Worm (Caenorhabditis elegans) whole organism, L4/young adult: ENCODE results near the gene sre-20.

Experiments
- W03F9.2 ChIP-seq: fragments of 150-350 bp; optimal IDR thresholded peaks from 2 replicates; lab custom pipeline; 2014; ENCODE audit warnings: missing biosample characterization, missing genetic modification characterization
- dao-5 ChIP-seq: sonication (generic microtip); optimal IDR thresholded peaks from 2 replicates; lab custom pipeline; 2016; ENCODE audit warnings: missing genotype, missing genetic modification characterization, moderate library complexity, missing compliant biosample characterization
- him-1 ChIP-seq: sonication (generic microtip); optimal IDR thresholded peaks from 2 replicates; lab custom pipeline; 2016; ENCODE audit warnings: missing genotype, missing genetic modification reagents, missing genetic modification characterization, missing compliant biosample characterization

sre-20 gene

ce11 chrV:12773222-12773621 is 11.5 kb downstream of the sre-20 start, which contains the start of gene ZC455.1:
Gene ZC455.1 (plus strand): TSS chrV:12773522.
- no peak for TF ChIP-seq him-1 (tag; lab: Kevin White, UChicago)
- TF ChIP-seq dao-5 (tag; lab: Kevin White, UChicago): no peak
- TF ChIP-seq W03F9.2 (tag; lab: Kevin White, UChicago): no peak

DNA sequence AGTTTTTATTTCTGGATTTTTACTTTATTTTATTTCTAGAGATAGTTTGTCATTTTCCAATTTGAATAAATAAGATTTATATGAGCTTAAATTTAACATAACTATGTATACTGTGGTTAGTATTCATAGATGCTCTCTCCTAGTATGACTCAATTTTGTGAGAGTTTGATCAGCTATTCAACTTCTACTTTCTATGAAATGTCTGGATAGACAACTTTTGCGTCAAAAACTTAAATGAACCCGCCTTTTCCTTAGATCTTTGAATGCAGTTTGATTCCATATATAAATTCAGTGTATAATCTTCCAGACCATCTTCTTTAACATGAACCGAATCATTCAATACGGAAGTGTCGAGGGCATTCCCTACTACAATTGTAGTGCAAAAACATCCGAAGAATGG is 15.8 kb downstream of the sre-20 start, which contains the start of gene srt-43:
srt-43 (plus strand) TSS at position 301 of the 400 bp plus-strand sequence.
- no peak for TF ChIP-seq him-1 (tag; lab: Kevin White, UChicago)
- TF ChIP-seq dao-5 (tag; lab: Kevin White, UChicago): no peak
- no peak for TF ChIP-seq W03F9.2 (tag; lab: Kevin White, UChicago)

ce11 chrV:12763291-12763995 is 21.3 kb downstream of the sre-20 start, which contains the start of the genes abcf-1 and scc-3:
Gene abcf-1 (minus strand): TSS chrV:12763375.
Gene scc-3 (plus strand): TSS chrV:12763945.
- TF ChIP-seq W03F9.2 (tag; lab: Kevin White, UChicago) (peak; percentile 11), him-1 (tag; lab: Kevin White, UChicago) (no peak)

DNA sequence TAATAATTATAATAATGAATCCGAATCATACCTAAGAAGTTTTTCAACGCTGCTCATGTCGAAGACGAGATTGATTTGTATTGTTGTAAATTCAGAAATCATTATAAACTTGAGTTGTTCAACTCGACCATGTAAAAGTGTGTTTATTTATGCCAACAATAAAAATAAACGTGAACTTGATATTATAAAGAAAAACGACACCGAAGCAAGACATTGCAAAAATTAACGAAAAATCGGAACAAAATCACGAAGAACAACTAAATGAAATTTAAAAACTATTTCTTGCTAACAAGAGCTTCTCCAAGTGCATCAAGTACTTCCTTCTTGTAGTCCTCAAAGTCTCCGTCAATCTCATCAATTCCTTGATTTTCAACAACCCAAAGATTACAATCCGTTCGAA is 23.8 kb downstream of the sre-20 start, which contains the start of gene F18E2.15:
F18E2.15 (minus strand) TSS at position 101 of the 400 bp plus-strand sequence.
- TF ChIP-seq W03F9.2 (tag; lab: Kevin White, UChicago) (no peak), dao-5 (tag; lab: Kevin White, UChicago) (no peak), him-1 (tag; lab: Kevin White, UChicago) (no peak)

DNA sequence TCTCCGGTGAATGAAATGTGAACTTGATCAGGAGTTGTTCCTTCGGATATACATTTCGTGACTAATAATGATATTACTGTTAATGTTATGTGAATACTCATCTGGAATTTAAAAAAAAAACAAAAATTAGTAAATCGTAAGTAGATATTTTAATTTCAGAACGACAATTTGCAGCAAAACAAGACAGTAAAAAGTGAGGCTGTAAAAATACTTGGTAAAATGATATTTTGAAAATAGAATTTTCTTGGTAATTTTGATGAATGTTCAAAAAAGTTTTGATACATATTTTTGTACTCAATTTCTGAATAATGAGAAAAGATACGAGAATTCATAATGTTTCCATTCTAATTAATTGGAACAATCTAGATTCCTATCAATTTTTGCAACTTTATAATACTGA is 25.1 kb downstream of the sre-20 start, which contains the start of gene papl-1:
papl-1 (minus strand) TSS at position 101 of the 400 bp plus-strand sequence.
- TF ChIP-seq dao-5 (tag; lab: Kevin White, UChicago) (no peak), W03F9.2 (tag; lab: Kevin White, UChicago) (no peak), him-1 (tag; lab: Kevin White, UChicago) (no peak)

DNA sequence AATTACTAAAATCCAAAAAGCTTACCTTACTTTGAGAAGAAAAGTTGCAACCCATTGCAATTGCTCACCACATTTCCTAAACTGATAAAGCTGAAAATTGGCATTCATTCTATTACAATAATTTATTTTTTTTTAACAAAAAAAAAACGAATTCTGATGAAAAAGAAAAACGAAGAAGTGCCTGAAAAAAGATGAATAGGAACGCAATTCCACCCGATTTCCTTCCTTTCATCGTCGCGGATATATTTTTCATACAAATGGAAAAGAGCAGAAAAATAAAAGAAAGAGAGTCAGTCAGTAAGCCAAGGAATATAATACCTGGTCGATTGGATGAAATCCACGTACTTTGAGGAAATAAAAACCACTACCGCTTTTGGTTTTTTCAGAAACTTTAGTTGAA is 29.9 kb downstream of the sre-20 start, which contains the start of gene gpa-13:
gpa-13 (minus strand) TSS at position 101 of the 400 bp plus-strand sequence.
- no peak for TF ChIP-seq him-1 (tag; lab: Kevin White, UChicago)
- TF ChIP-seq dao-5 (tag; lab: Kevin White, UChicago): no peak
- TF ChIP-seq W03F9.2 (tag; lab: Kevin White, UChicago): no peak

DNA sequence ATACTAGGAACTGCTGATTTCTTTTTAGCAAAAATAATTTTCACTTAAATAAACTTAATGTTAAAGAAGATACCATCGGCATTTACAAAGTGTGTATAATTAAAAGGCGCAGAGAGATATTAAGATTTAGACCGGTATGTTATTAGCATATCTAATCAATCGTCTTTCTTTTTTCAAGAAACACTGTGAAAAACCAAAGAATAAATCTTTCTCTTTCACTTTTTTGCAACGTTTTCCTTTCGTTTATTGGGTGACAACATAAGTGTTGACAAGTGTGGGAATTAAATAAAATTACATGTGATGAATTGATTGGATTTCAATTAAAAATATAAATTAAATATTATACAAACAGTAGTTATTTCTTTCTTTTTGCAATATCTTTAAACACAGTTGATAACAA is 32.4 kb downstream of the sre-20 start, which contains the start of gene C15C8.8:
C15C8.8 (minus strand) TSS at position 101 of the 400 bp plus-strand sequence.
- TF ChIP-seq him-1 (tag; lab: Kevin White, UChicago) (no peak), dao-5 (tag; lab: Kevin White, UChicago) (no peak), W03F9.2 (tag; lab: Kevin White, UChicago) (no peak)

- TF ChIP-seq him-1 (tag; lab: Kevin White, UChicago) (no peak), W03F9.2 (tag; lab: Kevin White, UChicago) (no peak), dao-5 (tag; lab: Kevin White, UChicago) (no peak)
Measured at ce11 chrV:12751495-12752050, 33.2 kb downstream of the sre-20 start, which contains the start of gene C15C8.6. Gene C15C8.6 (minus strand): TSS chrV:12751545.

- no peak for TF ChIP-seq him-1 (tag; lab: Kevin White, UChicago)
Measured at ce11 chrV:12749558-12749957, 35.2 kb downstream of the sre-20 start.

DNA sequence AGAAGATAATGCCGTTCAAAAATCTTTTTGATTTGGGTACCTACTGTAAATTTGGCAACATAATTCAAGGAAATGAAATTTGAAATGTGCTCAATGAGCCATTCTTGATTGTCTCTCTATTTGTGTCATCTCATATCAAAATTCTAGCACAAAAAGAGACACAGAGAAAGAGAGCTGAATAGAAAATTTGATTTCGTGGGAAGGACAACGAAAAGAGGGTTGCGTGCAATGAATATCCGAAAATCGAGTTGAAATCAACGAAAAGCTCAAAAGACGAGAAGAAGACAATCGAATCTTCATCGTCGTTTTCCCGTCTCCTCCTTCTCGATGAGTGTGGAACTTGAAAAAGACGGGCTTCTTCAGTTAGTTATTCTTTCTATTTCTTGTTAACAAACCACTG is 36.9 kb downstream of the sre-20 start, which contains the start of gene C15C8.5:
C15C8.5 (plus strand) TSS at position 152 of the 400 bp plus-strand sequence.
- TF ChIP-seq W03F9.2 (tag; lab: Kevin White, UChicago) (no peak), dao-5 (tag; lab: Kevin White, UChicago) (no peak), him-1 (tag; lab: Kevin White, UChicago) (no peak)

DNA sequence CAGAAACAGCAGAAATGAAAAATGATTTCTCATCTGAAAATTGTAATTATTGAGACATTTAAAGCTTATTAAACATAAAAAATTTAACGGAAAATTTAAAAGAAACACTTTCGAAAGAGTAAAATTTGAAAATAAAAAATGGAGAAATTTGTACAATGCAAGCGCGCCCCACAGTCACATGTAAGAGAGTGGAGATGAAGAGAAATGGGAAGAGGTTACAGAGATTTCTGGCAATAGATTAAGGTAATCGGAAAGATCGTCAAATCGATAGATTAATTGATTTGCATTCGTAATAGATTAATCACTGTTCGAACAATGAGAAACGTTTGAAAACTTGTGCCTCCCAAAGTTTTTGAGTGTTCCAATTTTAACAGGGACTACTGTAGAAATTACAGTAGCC is 37.3 kb downstream of the sre-20 start, which contains the start of gene C15C8.4:
C15C8.4 (minus strand) TSS at position 33 of the 400 bp plus-strand sequence.
- no peak for TF ChIP-seq W03F9.2 (tag; lab: Kevin White, UChicago)
- TF ChIP-seq dao-5 (tag; lab: Kevin White, UChicago): no peak
- TF ChIP-seq him-1 (tag; lab: Kevin White, UChicago): no peak

- no peak for TF ChIP-seq dao-5 (tag; lab: Kevin White, UChicago)
- TF ChIP-seq W03F9.2 (tag; lab: Kevin White, UChicago): no peak
- TF ChIP-seq him-1 (tag; lab: Kevin White, UChicago): no peak
Measured at ce11 chrV:12744979-12745378, 39.8 kb downstream of the sre-20 start, which contains the start of gene C15C8.7. Gene C15C8.7 (minus strand): TSS chrV:12745050.
